Worm (Caenorhabditis elegans) whole organism, mixed stage, embryonic: ENCODE results near the gene enri-1.

Source experiments
- nhr-237 ChIP-seq: fragments of 150-350 bp; optimal IDR thresholded peaks from 2 replicates; lab custom pipeline; 2014; ENCODE audit warnings: missing biosample characterization, missing genetic modification characterization
- nhr-28 ChIP-seq: fragments of 150-350 bp; optimal IDR thresholded peaks from 2 replicates; lab custom pipeline; 2014; ENCODE audit warnings: missing biosample characterization, missing genetic modification characterization
- pha-4 ChIP-seq: fragments of 150-350 bp; optimal IDR thresholded peaks from 2 replicates; lab custom pipeline; 2018; ENCODE audit warnings: missing biosample characterization, missing genetic modification reagents, missing genetic modification characterization
- sem-2 ChIP-seq: fragments of 200-800 bp; sonication (Bioruptor generic); optimal IDR thresholded peaks from 2 replicates; lab custom pipeline; 2018; ENCODE audit warnings: mild to moderate bottlenecking, missing genetic modification characterization, missing compliant biosample characterization
- tbx-8 ChIP-seq: fragments of 200-800 bp; sonication (Bioruptor generic); optimal IDR thresholded peaks from 2 replicates; lab custom pipeline; 2018; ENCODE audit warnings: mild to moderate bottlenecking, missing genetic modification characterization, moderate library complexity, missing compliant biosample characterization
- ztf-11 ChIP-seq: fragments of 150-350 bp; optimal IDR thresholded peaks from 2 replicates; lab custom pipeline; 2014; ENCODE audit warnings: missing biosample characterization, missing genetic modification characterization

DNA sequence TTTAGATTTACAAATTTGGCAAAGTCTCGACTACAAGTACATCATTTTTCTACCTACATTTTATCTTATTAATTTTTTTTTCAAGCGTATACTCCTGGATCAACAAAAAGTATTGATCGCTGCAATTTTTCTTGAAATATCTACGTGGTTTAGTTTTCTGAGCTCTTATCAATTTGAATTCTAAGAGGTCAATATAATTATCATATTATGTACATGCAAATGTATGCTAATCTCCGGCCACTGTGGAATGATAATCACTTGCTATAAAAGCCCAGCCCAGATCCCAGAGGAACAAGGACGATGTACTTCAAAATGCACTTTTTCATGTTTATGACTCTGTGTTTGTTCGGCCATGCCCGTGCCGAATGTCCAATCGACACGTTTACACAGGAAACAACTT lies 15.4 kb upstream of the enri-1 start, which contains the start of gene F43C11.1:
- TF ChIP-seq pha-4 (tag; lab: Kevin White, UChicago): no peak
- no peak for TF ChIP-seq nhr-237
- TF ChIP-seq sem-2: no peak
- TF ChIP-seq tbx-8 (GFP tag; lab: Kevin White, UChicago): no peak
- TF ChIP-seq nhr-28: no peak
- no peak for TF ChIP-seq ztf-11 (tag; lab: Kevin White, UChicago)
